Worm (Caenorhabditis elegans) whole organism, L3 larva: ENCODE data around the gene F09E10.6.

Experiments
- elt-3 ChIP-seq, 3 experiments: fragments of 150-350 bp in 1 of 3; sonication (generic microtip) in 2 of 3; optimal IDR thresholded peaks; 2 replicates in 2 of 3; 4 replicates in 1 of 3; lab custom pipeline; 2014 to 2017; ENCODE audit warnings: missing biosample characterization in 3 of 3, missing genetic modification characterization in 3 of 3
- jun-1 ChIP-seq: fragments of 150-350 bp; optimal IDR thresholded peaks from 2 replicates; lab custom pipeline; 2014; ENCODE audit warnings: missing biosample characterization, missing genetic modification reagents, missing genetic modification characterization
- sea-2 ChIP-seq: fragments of 150-350 bp; sonication (generic microtip); optimal IDR thresholded peaks from 4 replicates; lab custom pipeline; 2014; ENCODE audit warnings: missing biosample characterization, missing genetic modification reagents, missing genetic modification characterization

DNA sequence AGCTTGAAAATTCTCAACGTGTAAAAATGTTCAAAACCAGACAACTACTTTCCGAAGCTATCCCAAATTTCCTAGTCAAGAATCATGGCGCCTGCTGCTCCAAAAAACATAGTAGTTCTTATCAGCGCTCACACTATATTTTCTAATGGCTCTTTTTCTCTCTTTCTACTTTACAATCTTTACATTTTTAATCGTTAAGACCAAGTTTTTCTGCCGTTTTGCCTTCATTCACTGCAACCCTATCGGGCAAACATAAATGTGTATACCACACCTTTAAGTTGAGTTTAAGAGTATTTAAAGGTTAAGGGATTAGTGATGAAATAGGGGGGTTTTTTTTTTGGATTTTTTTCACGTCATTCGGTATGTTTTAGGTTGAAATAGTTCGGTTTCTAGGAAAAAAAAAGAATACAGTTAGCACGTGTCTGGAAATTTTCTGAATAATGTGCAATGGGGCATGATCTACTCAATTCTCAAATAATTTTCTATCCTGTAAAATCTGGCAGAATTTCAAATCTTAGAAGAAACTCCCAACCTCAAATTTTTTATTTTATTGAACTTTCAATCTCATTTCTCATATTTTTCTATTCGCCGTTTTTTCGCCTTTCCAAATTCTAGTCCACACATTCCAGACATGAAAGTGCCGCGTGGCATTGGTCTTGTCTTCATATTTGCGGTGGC is 49.5 kb upstream of the F09E10.6 start, which contains the start of gene K06A9.1:
- TF ChIP-seq elt-3 (tag; optimal IDR thresholded peaks at IDR 0.05; lab: Kevin White, UChicago) (no peak), jun-1 (tag; lab: Kevin White, UChicago) (no peak), sea-2 (GFP tag; lab: Kevin White, UChicago) (no peak)
